Worm (Caenorhabditis elegans): ENCODE data around the gene C50D2.6.

DNA sequence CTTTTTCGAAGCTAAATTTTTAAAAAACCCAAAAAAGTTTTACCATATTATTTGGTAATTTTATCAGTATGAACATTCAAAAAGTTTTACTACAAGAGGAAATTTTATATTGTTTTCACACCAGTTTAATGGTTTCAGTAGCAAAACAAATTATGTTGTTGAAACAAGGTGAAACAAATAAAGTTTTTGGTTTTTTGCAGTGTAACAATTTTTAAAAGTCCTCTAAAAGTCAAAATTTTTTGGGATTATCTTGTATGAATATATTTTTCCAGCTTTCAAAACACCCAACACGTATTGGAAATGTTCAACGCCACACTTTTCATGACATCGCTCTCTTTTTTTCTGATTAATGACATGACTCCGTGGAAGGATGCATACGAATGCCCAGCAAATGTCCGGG is 32.7 kb downstream of the C50D2.6 start, which contains the start of gene srt-54:
- TF ChIP-seq pqm-1 (tag; optimal IDR thresholded peaks at IDR 0.05) (no peak), ahr-1 (tag; optimal IDR thresholded peaks at IDR 0.05) (no peak), fkh-6 (tag; optimal IDR thresholded peaks at IDR 0.05) (no peak), nhr-11 (tag; optimal IDR thresholded peaks at IDR 0.05) (no peak), ceh-34 (tag; optimal IDR thresholded peaks at IDR 0.05) (no peak)

Data from whole organism, late embryonic.